Worm (Caenorhabditis elegans): ENCODE measurements around the gene C50F7.5.

C50F7.5 gene

DNA sequence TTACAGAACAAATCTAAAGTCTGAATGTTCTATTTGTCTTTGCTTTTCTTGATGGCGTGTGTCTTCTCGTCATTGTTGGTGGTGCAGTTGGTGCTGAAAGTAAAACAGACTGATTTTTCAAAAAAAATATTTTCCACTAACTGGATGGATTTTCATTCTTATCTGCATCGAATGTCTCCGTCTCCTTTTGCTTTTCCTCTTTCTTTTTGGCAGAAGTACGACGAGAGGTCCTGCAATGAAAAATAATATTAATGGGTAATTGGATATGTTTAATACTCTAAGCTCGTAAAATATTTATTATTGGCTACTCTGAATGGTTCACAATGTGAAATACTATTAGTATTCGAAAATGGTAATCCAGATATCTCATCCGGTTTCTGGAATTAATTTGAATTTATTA lies 33.6 kb downstream of the C50F7.5 start, which contains the start of gene del-7:
Gene del-7, plus strand, starts transcription at position 301 of the 400 bp plus-strand sequence.
- TF ChIP-seq zfp-3 (GFP tag; conservative IDR thresholded peaks at IDR 0.05) (no peak), mxl-2 (GFP tag; conservative IDR thresholded peaks at IDR 0.05) (no peak), lin-15B (tag; optimal IDR thresholded peaks at IDR 0.05) (no peak), php-3 (GFP tag; IDR thresholded peaks at IDR 0.05) (no peak), hif-1 (tag; optimal IDR thresholded peaks at IDR 0.05) (no peak), aha-1 (tag) (no peak), lir-3 (tag; optimal IDR thresholded peaks at IDR 0.05) (no peak)

DNA sequence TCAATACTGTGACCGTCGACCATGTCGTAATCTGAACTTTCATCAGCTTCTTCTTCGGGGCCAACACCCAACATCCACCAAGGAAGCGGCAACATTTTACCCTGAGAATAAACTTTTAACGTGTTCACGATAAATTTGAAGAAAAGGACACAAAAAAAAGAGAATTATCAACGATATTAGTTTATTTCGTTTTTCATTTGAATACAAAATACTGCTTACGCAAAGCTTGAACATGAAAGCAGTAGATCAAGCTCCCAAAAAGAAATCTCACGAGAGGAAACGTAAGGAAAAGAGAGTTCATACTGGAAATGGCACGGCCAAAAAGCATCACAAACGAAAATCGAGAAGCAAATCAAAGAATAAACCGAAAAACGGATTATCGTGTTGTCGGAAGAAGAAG lies 37.2 kb downstream of the C50F7.5 start, which contains the start of the genes C46A5.6 and C46A5.1:
Gene C46A5.6, minus strand, starts transcription at position 101 of the 400 bp plus-strand sequence.
Gene C46A5.1, plus strand, starts transcription at position 184 of the 400 bp plus-strand sequence.
- TF ChIP-seq jun-1 (tag; optimal IDR thresholded peaks at IDR 0.05) = no peak
- TF ChIP-seq tag-97 (GFP tag; IDR thresholded peaks at IDR 0.05) = no peak
- TF ChIP-seq F26F4.8 (GFP tag; conservative IDR thresholded peaks at IDR 0.05) = no peak
- TF ChIP-seq madf-9 (GFP tag; conservative IDR thresholded peaks at IDR 0.05) = no peak
- no peak for TF ChIP-seq nhr-76 (tag; optimal IDR thresholded peaks at IDR 0.05)
- TF ChIP-seq lin-38 (GFP tag; IDR thresholded peaks at IDR 0.05) = no peak
- no peak for TF ChIP-seq ama-1 (optimal IDR thresholded peaks at IDR 0.05)
- no peak for TF ChIP-seq spr-3 (GFP tag; optimal IDR thresholded peaks at IDR 0.05)
- no peak for TF ChIP-seq lin-15B (tag; optimal IDR thresholded peaks at IDR 0.05)

DNA sequence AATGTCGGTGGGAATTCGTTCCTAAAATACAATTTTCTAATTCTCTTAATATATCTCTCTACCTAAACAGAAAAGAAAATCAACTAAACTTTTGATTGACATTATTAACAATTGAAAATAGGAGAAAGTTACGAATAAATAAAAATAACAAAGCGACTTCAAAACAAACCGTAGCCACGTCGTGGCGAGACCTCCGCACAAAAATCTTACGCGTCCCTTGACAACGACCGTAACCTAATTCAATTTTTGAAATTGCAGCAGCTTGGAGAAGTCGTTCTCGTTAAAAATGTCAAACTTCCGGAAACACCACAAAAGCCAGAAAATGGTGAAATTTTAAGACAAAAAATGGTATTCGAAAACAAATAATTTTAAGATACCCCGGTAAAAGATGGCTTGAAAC lies 37.8 kb downstream of the C50F7.5 start:
- peak; percentile 67; the same call in 1 of the 2 replicates for TF ChIP-seq snpc-1.2 (GFP tag; IDR thresholded peaks at IDR 0.05)
- 0 out of 2 replicates have a peak, but pooled peaks have one; percentile 5 for TF ChIP-seq lin-38 (GFP tag; IDR thresholded peaks at IDR 0.05)
- no peak for TF ChIP-seq ceh-44 (GFP tag; IDR thresholded peaks at IDR 0.05)
- peak in 1 of 2 experiments; percentile 73 for TF ChIP-seq unc-62 (GFP tag; optimal IDR thresholded peaks at IDR 0.05 in 1 of 2)
- TF ChIP-seq unc-62 (tag; optimal IDR thresholded peaks at IDR 0.05) = no peak
- TF ChIP-seq madf-9 (GFP tag; conservative IDR thresholded peaks at IDR 0.05) = no peak
- TF ChIP-seq hlh-11 (tag; optimal IDR thresholded peaks at IDR 0.05) = no peak

DNA sequence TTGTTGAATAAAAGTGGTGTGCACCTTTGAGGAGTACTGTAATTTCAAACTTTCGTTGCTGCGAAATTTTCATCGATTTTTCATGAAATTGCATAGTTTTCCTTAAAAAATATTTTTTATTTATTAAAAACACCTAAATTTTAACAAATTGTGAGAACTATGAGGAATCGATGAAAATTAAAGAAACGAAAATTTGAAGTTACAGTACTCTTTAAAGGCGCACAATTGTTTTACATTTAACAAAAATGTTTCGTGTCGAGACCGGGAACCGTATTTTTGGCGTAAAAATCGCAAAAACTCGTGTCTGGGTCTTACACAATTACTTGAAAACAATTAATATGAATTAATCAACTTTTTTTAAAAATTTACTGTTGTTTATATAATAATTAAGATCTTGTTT lies 43.6 kb downstream of the C50F7.5 start, which contains the start of gene rdl-1:
Gene rdl-1, minus strand, starts transcription at position 101 of the 400 bp plus-strand sequence.
- no peak for TF ChIP-seq ZK337.2 (GFP tag; IDR thresholded peaks at IDR 0.05)
- no peak for TF ChIP-seq F26F4.8 (GFP tag; conservative IDR thresholded peaks at IDR 0.05)
- TF ChIP-seq dmd-6 (GFP tag; IDR thresholded peaks at IDR 0.05) = no peak
- TF ChIP-seq php-3 (GFP tag; IDR thresholded peaks at IDR 0.05) = no peak
- TF ChIP-seq zip-2 (tag; optimal IDR thresholded peaks at IDR 0.05) = no peak

DNA sequence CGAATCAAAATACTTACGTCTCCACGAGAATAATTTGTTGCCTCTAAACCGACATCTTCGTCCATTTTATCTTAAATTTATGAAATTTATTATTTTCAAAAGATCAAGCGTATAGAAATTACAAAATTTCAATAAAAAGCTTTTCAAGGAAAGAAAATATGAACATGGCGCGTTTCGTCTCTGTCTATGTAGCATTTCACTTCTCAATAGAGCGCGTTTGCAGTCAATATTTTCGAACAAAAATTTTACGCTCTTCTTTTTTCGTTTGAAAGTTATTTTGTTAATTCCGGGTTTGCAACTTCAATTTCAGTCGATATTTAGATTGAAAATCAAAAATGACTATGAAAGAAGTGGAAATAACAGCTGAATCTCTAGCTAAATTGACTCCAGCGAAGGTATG lies 47.7 kb downstream of the C50F7.5 start, which contains the start of the genes hcf-1 and swd-2.2:
Gene hcf-1, minus strand, starts transcription at position 70 of the 400 bp plus-strand sequence.
Gene swd-2.2, plus strand, starts transcription at position 206 of the 400 bp plus-strand sequence.
- TF ChIP-seq lin-39 (tag; optimal IDR thresholded peaks at IDR 0.05) (no peak), skn-1 (tag; optimal IDR thresholded peaks at IDR 0.05) (no peak), hmg-1.1 (GFP tag; IDR thresholded peaks at IDR 0.05) (no peak), dpl-1 (GFP tag; optimal IDR thresholded peaks at IDR 0.05) (peak; percentile 58), nhr-25 (tag; optimal IDR thresholded peaks at IDR 0.05; ENCODE audit: borderline replicate concordance, insufficient read depth) (no peak), Y105C5A.15 (GFP tag; IDR thresholded peaks at IDR 0.05) (no peak), ces-1 (GFP tag; optimal IDR thresholded peaks at IDR 0.05) (no peak), madf-9 (GFP tag; conservative IDR thresholded peaks at IDR 0.05) (no peak), T20F7.1 (GFP tag; optimal IDR thresholded peaks at IDR 0.05) (peak; percentile 47), lsy-2 (tag; optimal IDR thresholded peaks at IDR 0.05) (peak in 1 of 2 experiments; percentile 63), nhr-77 (tag; optimal IDR thresholded peaks at IDR 0.05) (peak; percentile 8), lin-38 (GFP tag; IDR thresholded peaks at IDR 0.05) (peak; percentile 93), pqm-1 (tag; optimal IDR thresholded peaks at IDR 0.05) (no peak), egl-27 (tag; optimal IDR thresholded peaks at IDR 0.05) (no peak), ZK546.5 (tag; optimal IDR thresholded peaks at IDR 0.05) (no peak), lin-13 (GFP tag; optimal IDR thresholded peaks at IDR 0.05) (no peak), R02D3.7 (tag; optimal IDR thresholded peaks at IDR 0.05) (no peak), fos-1 (tag; optimal IDR thresholded peaks at IDR 0.05) (no peak), duxl-1 (tag; optimal IDR thresholded peaks at IDR 0.05; ENCODE audit: poor library complexity) (no peak), mes-2 (tag; optimal IDR thresholded peaks at IDR 0.05; ENCODE audit: poor library complexity, severe bottlenecking) (peak; percentile 43), unc-39 (tag; optimal IDR thresholded peaks at IDR 0.05) (no peak), nhr-28 (tag; optimal IDR thresholded peaks at IDR 0.05) (peak; percentile 22), mxl-2 (GFP tag; conservative IDR thresholded peaks at IDR 0.05) (no peak), ceh-32 (tag; optimal IDR thresholded peaks at IDR 0.05; ENCODE audit: poor library complexity) (no peak), aha-1 (tag) (peak; percentile 50)

Measured in whole organism, L4 larva.